Worm (Caenorhabditis elegans): ENCODE results near the gene R102.2.
"Not testable (repeated sequence)": the region's sequence is repeated elsewhere in the genome, so short reads cannot be mapped to it uniquely, and the experiment has no call there.

R102.2 gene

DNA sequence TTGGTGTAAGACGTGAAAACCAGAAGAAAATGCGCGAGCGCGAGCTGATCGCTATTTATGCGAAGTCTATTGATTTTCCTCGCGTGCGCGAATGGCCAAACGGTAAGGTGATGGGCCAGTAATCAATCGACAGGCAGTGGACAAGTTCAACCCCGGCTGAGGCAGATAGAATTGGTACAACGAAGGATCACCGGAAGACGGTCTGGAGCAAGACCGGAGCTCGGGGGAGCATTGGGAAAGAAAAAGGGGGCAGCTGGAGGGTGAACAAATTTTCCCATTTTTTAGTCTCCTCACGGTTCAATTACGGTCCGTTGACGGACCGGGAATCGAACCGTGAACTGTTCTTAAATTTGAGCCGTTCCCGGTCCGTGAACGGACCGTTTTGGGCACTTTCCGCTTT is 29.0 kb upstream of the R102.2 start (continued):
- TF ChIP-seq pha-4 (GFP tag; IDR thresholded peaks at IDR 0.05) = peak; percentile 61; the same call in 1 of the 2 replicates
- TF ChIP-seq pha-4 (tag; optimal IDR thresholded peaks at IDR 0.05) = not testable (repeated sequence)

DNA sequence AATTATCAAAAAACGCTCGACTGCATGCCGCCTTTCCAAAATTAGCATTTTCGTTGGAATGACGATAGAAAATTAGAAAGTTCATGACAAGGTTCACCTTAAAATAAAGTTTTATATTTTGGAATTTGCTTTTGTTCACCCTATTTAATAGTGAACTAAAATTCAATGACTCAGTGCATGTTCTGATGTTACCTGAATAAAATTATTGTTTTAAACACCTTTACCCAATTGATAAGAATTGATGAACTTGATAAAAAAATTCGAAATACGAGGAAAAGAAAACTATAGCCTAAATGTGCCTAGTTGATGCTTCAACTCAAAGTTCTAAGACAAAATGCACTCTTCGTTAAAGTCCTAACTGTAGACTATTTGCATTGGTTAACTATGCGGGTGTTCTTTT is 26.3 kb upstream of the R102.2 start:
- no peak for TF ChIP-seq nhr-77 (tag; optimal IDR thresholded peaks at IDR 0.05)
- peak; percentile 18 for TF ChIP-seq nhr-28 (tag; optimal IDR thresholded peaks at IDR 0.05)
- TF ChIP-seq tag-97 (GFP tag; IDR thresholded peaks at IDR 0.05) = no peak
- no peak for TF ChIP-seq hmg-1.1 (GFP tag; IDR thresholded peaks at IDR 0.05)
- TF ChIP-seq mes-2 (tag; optimal IDR thresholded peaks at IDR 0.05; ENCODE audit: poor library complexity, severe bottlenecking) = no peak
- no peak for TF ChIP-seq nhr-25 (tag; optimal IDR thresholded peaks at IDR 0.05; ENCODE audit: borderline replicate concordance, insufficient read depth)
- no peak for TF ChIP-seq hlh-11 (tag; optimal IDR thresholded peaks at IDR 0.05)
- TF ChIP-seq dmd-9 (GFP tag; IDR thresholded peaks at IDR 0.05) = no peak
- TF ChIP-seq hlh-30 (tag; optimal IDR thresholded peaks at IDR 0.05; ENCODE audit: insufficient read depth) = no peak
- peak in 1 of 2 experiments; percentile 79 for TF ChIP-seq unc-62 (GFP tag; optimal IDR thresholded peaks at IDR 0.05 in 1 of 2)
- no peak for TF ChIP-seq unc-62 (tag; optimal IDR thresholded peaks at IDR 0.05)
- TF ChIP-seq nhr-42 (GFP tag; IDR thresholded peaks at IDR 0.05) = no peak
- no peak for TF ChIP-seq F49E8.2 (tag; optimal IDR thresholded peaks at IDR 0.05; ENCODE audit: borderline replicate concordance)
- TF ChIP-seq F44E2.7 (GFP tag; IDR thresholded peaks at IDR 0.05) = no peak
- no peak for TF ChIP-seq dve-1 (tag; optimal IDR thresholded peaks at IDR 0.05; ENCODE audit: insufficient read depth)
- no peak for TF ChIP-seq aha-1 (tag)
- TF ChIP-seq saeg-2 (GFP tag; IDR thresholded peaks at IDR 0.05) = no peak

DNA sequence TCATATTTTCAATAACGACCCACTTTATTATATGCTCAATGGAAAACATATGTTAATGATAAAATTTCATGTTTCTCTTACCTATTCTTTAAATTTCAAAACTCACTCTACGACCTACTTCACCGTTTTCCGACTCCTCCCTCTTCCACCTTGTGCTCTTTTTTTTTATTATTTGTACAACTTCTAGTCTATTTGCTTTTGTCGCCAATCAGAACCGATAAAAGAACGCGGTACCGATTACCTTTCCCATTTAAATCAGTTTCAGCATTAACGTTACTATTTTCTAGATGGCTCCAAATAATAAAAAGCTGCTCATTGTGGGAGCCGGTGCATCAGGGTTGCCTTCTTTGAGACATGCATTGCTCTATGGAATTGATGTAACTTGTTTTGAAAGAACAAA is 25.6 kb upstream of the R102.2 start, which contains the start of gene fmo-1:
fmo-1 (plus strand) TSS at position 98 of the 400 bp plus-strand sequence.
- TF ChIP-seq madf-5 (GFP tag; IDR thresholded peaks at IDR 0.05) = no peak
- TF ChIP-seq daf-8 (GFP tag; IDR thresholded peaks at IDR 0.05) = no peak
- no peak for TF ChIP-seq ceh-82 (tag; optimal IDR thresholded peaks at IDR 0.05)
- TF ChIP-seq tag-97 (GFP tag; IDR thresholded peaks at IDR 0.05) = no peak
- TF ChIP-seq pqm-1 (tag; optimal IDR thresholded peaks at IDR 0.05) = peak; percentile 50
- TF ChIP-seq rbr-2 (tag; optimal IDR thresholded peaks at IDR 0.05) = no peak
- TF ChIP-seq hlh-11 (tag; optimal IDR thresholded peaks at IDR 0.05) = peak; percentile 16
- TF ChIP-seq snpc-4 (tag; optimal IDR thresholded peaks at IDR 0.05) = no peak
- TF ChIP-seq F37D6.2 (tag; optimal IDR thresholded peaks at IDR 0.05) = no peak
- TF ChIP-seq nhr-28 (tag; optimal IDR thresholded peaks at IDR 0.05) = peak; percentile 60

DNA sequence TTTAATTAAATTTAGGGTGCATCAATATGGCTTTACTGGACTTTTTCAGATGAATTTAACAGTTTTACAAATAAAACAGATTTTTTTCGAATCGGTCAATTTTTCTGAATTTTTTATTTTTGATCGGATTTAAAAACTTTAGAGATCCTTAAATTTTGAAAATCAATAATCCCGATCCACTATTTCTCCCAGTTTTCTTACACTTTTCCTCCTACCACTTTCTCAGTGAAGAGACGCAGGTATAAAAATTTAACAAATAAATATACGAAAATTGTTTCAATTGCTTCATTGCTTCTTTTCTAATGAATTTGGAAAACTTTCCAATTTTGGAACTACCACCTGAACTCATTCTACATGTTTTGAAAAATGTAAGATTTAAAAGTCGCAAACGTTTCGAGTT is 23.3 kb upstream of the R102.2 start, which contains the start of gene K08C7.7:
K08C7.7 (plus strand) TSS at position 301 of the 400 bp plus-strand sequence.
- no peak for TF ChIP-seq nhr-10 (tag; optimal IDR thresholded peaks at IDR 0.05)

DNA sequence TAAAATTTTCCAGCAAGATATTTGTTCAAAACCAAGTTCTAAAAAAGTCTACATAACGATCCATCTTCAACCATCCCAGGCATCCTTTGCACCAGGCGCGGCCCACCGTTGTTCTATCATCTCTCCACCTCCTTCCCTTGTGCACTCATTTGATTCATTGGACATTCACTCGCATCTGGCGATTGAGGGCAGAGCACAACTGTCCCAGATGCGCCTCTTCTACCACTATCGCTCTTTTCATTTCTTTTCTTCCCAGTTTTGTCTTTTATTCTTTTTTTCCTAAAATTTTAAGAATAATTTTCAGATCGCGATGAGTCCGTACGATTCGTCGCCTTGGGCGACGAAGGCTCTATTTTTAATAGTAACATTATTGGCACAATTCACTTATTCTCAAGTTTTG is 20.9 kb upstream of the R102.2 start, which contains the start of gene epi-1:
epi-1 (plus strand) TSS at position 301 of the 400 bp plus-strand sequence.
- no peak for TF ChIP-seq dmd-8 (GFP tag; IDR thresholded peaks at IDR 0.05)

DNA sequence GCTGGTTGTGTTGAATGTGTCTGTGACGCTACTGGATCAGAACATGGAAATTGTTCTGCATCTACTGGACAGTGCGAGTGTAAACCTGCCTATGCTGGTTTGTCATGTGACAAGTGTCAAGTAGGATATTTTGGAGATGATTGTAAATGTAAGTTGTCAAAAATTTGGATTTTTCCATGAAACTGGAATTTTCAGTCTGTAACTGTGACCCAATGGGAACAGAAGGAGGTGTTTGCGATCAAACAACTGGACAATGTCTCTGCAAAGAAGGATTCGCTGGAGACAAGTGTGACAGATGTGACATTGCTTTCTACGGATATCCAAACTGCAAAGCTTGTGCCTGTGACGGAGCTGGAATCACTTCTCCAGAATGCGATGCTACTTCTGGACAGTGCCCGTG is 18.8 kb upstream of the R102.2 start:
- TF ChIP-seq unc-62 (GFP tag; optimal IDR thresholded peaks at IDR 0.05 in 1 of 2) = peak in 1 of 2 experiments; percentile 99
- TF ChIP-seq unc-62 (tag; optimal IDR thresholded peaks at IDR 0.05) = no peak
- no peak for TF ChIP-seq zfp-3 (GFP tag; conservative IDR thresholded peaks at IDR 0.05)

DNA sequence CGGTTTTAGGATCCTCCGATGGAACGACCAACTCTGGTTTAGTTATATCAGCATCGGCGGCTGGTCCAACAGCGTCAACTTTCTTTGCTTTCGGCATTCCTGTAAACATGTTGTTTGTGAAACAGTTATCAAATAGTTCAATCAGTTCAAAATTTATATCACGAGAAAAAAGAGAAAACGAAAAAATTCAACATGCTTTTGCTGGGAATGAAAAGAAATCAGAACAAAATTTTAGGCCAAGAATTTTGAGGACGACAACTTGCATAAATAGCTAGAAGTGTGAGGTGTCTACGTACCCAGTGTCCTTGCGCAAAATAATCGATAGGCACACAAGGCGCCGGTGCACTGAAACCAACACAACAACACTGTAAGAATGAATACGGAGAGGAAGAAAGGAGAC is 7.0 kb upstream of the R102.2 start, which contains the start of gene K08C7.4:
K08C7.4 (minus strand) TSS at position 101 of the 400 bp plus-strand sequence.
- TF ChIP-seq daf-8 (GFP tag; IDR thresholded peaks at IDR 0.05) = no peak
- no peak for TF ChIP-seq dpl-1 (GFP tag; optimal IDR thresholded peaks at IDR 0.05)
- TF ChIP-seq ceh-82 (tag; optimal IDR thresholded peaks at IDR 0.05) = no peak
- TF ChIP-seq mxl-3 (GFP tag; optimal IDR thresholded peaks at IDR 0.05) = no peak
- TF ChIP-seq aly-2 (tag; optimal IDR thresholded peaks at IDR 0.05) = no peak
- TF ChIP-seq nhr-111 (GFP tag; optimal IDR thresholded peaks at IDR 0.05) = no peak
- TF ChIP-seq unc-39 (tag; optimal IDR thresholded peaks at IDR 0.05) = no peak
- no peak for TF ChIP-seq daf-12 (tag; optimal IDR thresholded peaks at IDR 0.05)
- no peak for TF ChIP-seq skn-1 (tag; optimal IDR thresholded peaks at IDR 0.05)

Data from whole organism, L4 larva.